Fruit fly (Drosophila melanogaster): Measurements from ENCODE around the gene aurB.

DNA sequence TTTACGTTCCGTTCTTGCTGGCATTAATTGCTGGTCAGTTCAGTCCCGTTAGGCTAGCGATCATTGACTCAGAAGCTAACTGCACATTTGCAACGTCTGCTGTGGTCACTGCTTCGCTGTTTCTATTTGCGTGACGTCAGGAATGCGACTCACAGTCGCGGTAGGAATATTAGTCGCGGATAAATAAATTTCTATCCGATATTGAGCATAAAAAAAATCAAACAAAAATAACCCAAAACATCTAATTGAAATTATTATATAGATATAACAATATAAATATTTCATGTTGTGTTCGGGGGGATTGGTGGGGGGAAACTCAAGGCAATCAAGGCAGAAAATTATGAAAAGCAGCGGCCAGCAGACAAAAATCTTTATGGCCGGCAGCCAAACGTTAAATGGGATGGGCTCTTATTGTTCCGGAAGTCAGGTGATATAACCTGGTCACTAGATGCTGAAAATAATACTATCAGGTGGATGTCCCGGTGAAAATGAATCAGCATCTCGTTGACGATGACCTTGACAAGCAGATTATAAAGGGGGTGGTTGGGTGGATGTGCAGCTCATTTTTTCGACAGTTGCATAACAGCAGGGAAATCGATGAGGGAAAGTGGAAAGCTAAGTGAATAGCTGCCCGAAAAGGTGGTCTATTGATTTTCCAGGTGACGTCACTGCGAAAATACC lies 8.2 kb downstream of the aurB start, which contains the start of gene SmydA-3:
- TF ChIP-seq Deaf1 (tag; optimal IDR thresholded peaks at IDR 0.05), result no peak
- TF ChIP-seq CG32532 (GFP tag; IDR thresholded peaks at IDR 0.05), result peak; percentile 45; the same call in 1 of the 2 replicates
- no peak for TF ChIP-seq nom (GFP tag; optimal IDR thresholded peaks at IDR 0.05)
- TF ChIP-seq maf-S (GFP tag; optimal IDR thresholded peaks at IDR 0.05), result no peak
- no peak for TF ChIP-seq CG17186 (GFP tag; optimal IDR thresholded peaks at IDR 0.05)
- TF ChIP-seq CG31365 (tag; optimal IDR thresholded peaks at IDR 0.05), result no peak
- TF ChIP-seq CG17612 (GFP tag; IDR thresholded peaks at IDR 0.05), result no peak
- no peak; the same call in 1 of the 2 replicates for TF ChIP-seq CG10366 (GFP tag; IDR thresholded peaks at IDR 0.05)
